Fruit fly (Drosophila melanogaster) whole organism, embryonic: ENCODE measurements around the gene her.

ENCODE experiments used
- Atf-2 ChIP-seq: fragments of 200-800 bp; sonication (Bioruptor generic); optimal IDR thresholded peaks from 2 replicates; lab custom pipeline; 2016; ENCODE audit warnings: missing biosample characterization, missing genetic modification characterization
- Awh ChIP-seq: fragments of 200-800 bp; sonication (Bioruptor generic); IDR thresholded peaks from 2 replicates; pipeline ENCODE4, ENCODE4 v1.3.6; 2022; ENCODE audit warnings: missing biosample characterization, missing genetic modification characterization
- B-H1 ChIP-seq: fragments of 200-800 bp; sonication (Bioruptor generic); IDR thresholded peaks from 3 replicates; pipeline ENCODE4 v1.3.6; 2022; ENCODE audit warnings: missing biosample characterization, missing genetic modification characterization
- Bteb2 ChIP-seq: fragments of 200-800 bp; sonication (Bioruptor generic); optimal IDR thresholded peaks from 2 replicates; lab custom pipeline; 2016; ENCODE audit warnings: missing biosample characterization, missing genetic modification characterization
- C15 ChIP-seq: fragments of 200-800 bp; sonication (Bioruptor generic); IDR thresholded peaks from 3 replicates; pipeline ENCODE4 v1.3.6; 2022; ENCODE audit warnings: missing biosample characterization, missing genetic modification characterization
- CG10462 ChIP-seq: fragments of 200-800 bp; sonication (Bioruptor generic); optimal IDR thresholded peaks from 2 replicates; lab custom pipeline; 2016; ENCODE audit warnings: missing biosample characterization, missing genetic modification characterization
- CG11456 ChIP-seq: fragments of 200-800 bp; sonication (Bioruptor generic); IDR thresholded peaks from 3 replicates; pipeline ENCODE4 v1.3.6; 2022; ENCODE audit warnings: missing biosample characterization, missing genetic modification characterization
- CG12104 ChIP-seq: fragments of 200-800 bp; sonication (Bioruptor generic); optimal IDR thresholded peaks from 3 replicates; lab custom pipeline; 2016; ENCODE audit warnings: missing biosample characterization, missing genetic modification characterization
- CG12299 ChIP-seq: fragments of 200-800 bp; sonication (Bioruptor generic); optimal IDR thresholded peaks from 2 replicates; lab custom pipeline; 2018; ENCODE audit warnings: missing biosample characterization, mild to moderate bottlenecking, missing genetic modification characterization
- CG13894 ChIP-seq: fragments of 200-800 bp; sonication (Bioruptor generic); optimal IDR thresholded peaks from 3 replicates; lab custom pipeline; 2018; ENCODE audit warnings: missing biosample characterization, mild to moderate bottlenecking, missing genetic modification characterization, moderate library complexity
- CG14441 ChIP-seq: fragments of 200-800 bp; sonication (Bioruptor generic); IDR thresholded peaks from 2 replicates; pipeline ENCODE4 v1.3.6; 2022; ENCODE audit warnings: missing biosample characterization, missing genetic modification characterization
- CG14860 ChIP-seq: fragments of 200-800 bp; sonication (Bioruptor generic); IDR thresholded peaks from 3 replicates; pipeline ENCODE4 v1.3.6; 2022; ENCODE audit warnings: missing biosample characterization, missing genetic modification characterization; ENCODE audit not compliant: partially characterized antibody
- CG15073 ChIP-seq: fragments of 200-800 bp; sonication (Bioruptor generic); optimal IDR thresholded peaks from 2 replicates; lab custom pipeline; 2016; ENCODE audit warnings: missing biosample characterization, missing genetic modification characterization
- CG2889 ChIP-seq: fragments of 200-800 bp; sonication (Bioruptor generic); IDR thresholded peaks from 3 replicates; pipeline ENCODE4 v1.3.6; 2022; ENCODE audit warnings: missing biosample characterization, missing genetic modification characterization
- CG30403 ChIP-seq: fragments of 200-800 bp; sonication (Bioruptor generic); optimal IDR thresholded peaks from 3 replicates; lab custom pipeline; 2016; ENCODE audit warnings: missing biosample characterization, missing genetic modification characterization
- CG32532 ChIP-seq: fragments of 200-800 bp; sonication (Bioruptor generic); IDR thresholded peaks from 2 replicates; pipeline ENCODE4 v1.3.6; 2022; ENCODE audit warnings: missing biosample characterization, missing genetic modification characterization
- CG32772 ChIP-seq: fragments of 200-800 bp; sonication (Bioruptor generic); IDR thresholded peaks from 2 replicates; pipeline ENCODE4 v1.3.6; 2022; ENCODE audit warnings: missing biosample characterization, missing genetic modification characterization
- CG4404 ChIP-seq: fragments of 200-800 bp; sonication (Bioruptor generic); IDR thresholded peaks from 2 replicates; pipeline ENCODE4 v1.3.6; 2022; ENCODE audit warnings: missing biosample characterization, missing genetic modification characterization
- CG4617 ChIP-seq: fragments of 200-800 bp; sonication (Bioruptor generic); optimal IDR thresholded peaks from 3 replicates; lab custom pipeline; 2016; ENCODE audit warnings: missing biosample characterization, missing genetic modification characterization, borderline replicate concordance
- CG8765 ChIP-seq: fragments of 200-800 bp; sonication (Bioruptor generic); IDR thresholded peaks from 2 replicates; pipeline ENCODE4 v1.3.6; 2022; ENCODE audit warnings: missing biosample characterization, missing genetic modification characterization
- Camta ChIP-seq: fragments of 200-800 bp; sonication (Bioruptor generic); optimal IDR thresholded peaks from 2 replicates; lab custom pipeline; 2016; ENCODE audit warnings: missing biosample characterization, missing genetic modification characterization
- Deaf1 ChIP-seq: fragments of 200-800 bp; optimal IDR thresholded peaks from 3 replicates; lab custom pipeline; 2019; ENCODE audit warnings: missing biosample characterization, mild to moderate bottlenecking, missing genetic modification characterization, moderate library complexity
- Hey ChIP-seq: fragments of 200-800 bp; sonication (Bioruptor generic); optimal IDR thresholded peaks from 3 replicates; lab custom pipeline; 2018; ENCODE audit warnings: missing biosample characterization, mild to moderate bottlenecking, missing genetic modification characterization
- Hmr ChIP-seq: fragments of 200-800 bp; sonication (Bioruptor generic); optimal IDR thresholded peaks from 3 replicates; lab custom pipeline; 2017; ENCODE audit warnings: mild to moderate bottlenecking, missing biosample characterization, missing genetic modification reagents, missing genetic modification characterization
- Kr ChIP-seq: fragments of 200-800 bp; sonication (Bioruptor generic); optimal IDR thresholded peaks from 2 replicates; lab custom pipeline; 2017; ENCODE audit warnings: missing biosample characterization, mild to moderate bottlenecking, missing genetic modification characterization
- Lhr ChIP-seq: fragments of 200-800 bp; sonication (Bioruptor generic); optimal IDR thresholded peaks from 3 replicates; lab custom pipeline; 2017; ENCODE audit warnings: mild to moderate bottlenecking, missing biosample characterization, missing genetic modification reagents, missing genetic modification characterization
- Mad ChIP-seq: fragments of 200-800 bp; sonication (Bioruptor generic); optimal IDR thresholded peaks from 2 replicates; lab custom pipeline; 2016; ENCODE audit warnings: missing biosample characterization, missing genetic modification characterization
- Oaz ChIP-seq: fragments of 200-800 bp; sonication (Bioruptor generic); IDR thresholded peaks from 2 replicates; pipeline ENCODE4 v1.3.6; 2022; ENCODE audit warnings: missing biosample characterization, missing genetic modification characterization
- Rx ChIP-seq: fragments of 200-800 bp; sonication (Bioruptor generic); IDR thresholded peaks from 2 replicates; pipeline ENCODE4 v1.3.6; 2022; ENCODE audit warnings: missing biosample characterization, missing genetic modification characterization
- Sry-β ChIP-seq: fragments of 200-800 bp; sonication (Bioruptor generic); optimal IDR thresholded peaks from 2 replicates; lab custom pipeline; 2018; ENCODE audit warnings: missing biosample characterization, mild to moderate bottlenecking, missing genetic modification characterization, moderate library complexity
- Stat92E ChIP-seq, 3 experiments: fragments of >200 bp in 2 of 3; fragments of 200-800 bp in 1 of 3; sonication (Bioruptor generic) in 1 of 3; optimal IDR thresholded peaks; 2 replicates each; lab custom pipeline; 2017 to 2019; ENCODE audit warnings: missing biosample characterization in 3 of 3, missing genetic modification characterization in 3 of 3, mild to moderate bottlenecking in 1 of 3, moderate library complexity in 1 of 3
- abd-A ChIP-seq: fragments of 200-800 bp; sonication (Bioruptor generic); optimal IDR thresholded peaks from 3 replicates; lab custom pipeline; 2019; ENCODE audit warnings: missing biosample characterization, mild to moderate bottlenecking, missing genetic modification characterization, moderate library complexity
- amos ChIP-seq: fragments of 200-800 bp; sonication (Bioruptor generic); IDR thresholded peaks from 2 replicates; pipeline ENCODE4 v1.3.6; 2022; ENCODE audit warnings: missing biosample characterization, missing genetic modification characterization; ENCODE audit not compliant: partially characterized antibody
- ase ChIP-seq: fragments of 200-800 bp; sonication (Bioruptor generic); IDR thresholded peaks from 3 replicates; pipeline ENCODE4 v1.3.6; 2022; ENCODE audit warnings: missing biosample characterization, missing genetic modification characterization
- ato ChIP-seq: fragments of 200-800 bp; sonication (Bioruptor generic); IDR thresholded peaks from 2 replicates; pipeline ENCODE4 v1.3.6; 2022; ENCODE audit warnings: missing biosample characterization, missing genetic modification characterization; ENCODE audit not compliant: partially characterized antibody
- br ChIP-seq: fragments of >200 bp; optimal IDR thresholded peaks from 2 replicates; lab custom pipeline; 2017
- dm ChIP-seq: fragments of 200-800 bp; sonication (Bioruptor generic); optimal IDR thresholded peaks from 3 replicates; lab custom pipeline; 2016; ENCODE audit warnings: missing biosample characterization, missing genetic modification characterization
- emc ChIP-seq: fragments of 200-800 bp; sonication (Bioruptor generic); optimal IDR thresholded peaks from 2 replicates; lab custom pipeline; 2016; ENCODE audit warnings: missing biosample characterization, missing genetic modification characterization
- eyg ChIP-seq: fragments of 200-800 bp; sonication (Bioruptor generic); optimal IDR thresholded peaks from 3 replicates; lab custom pipeline; 2016; ENCODE audit warnings: missing biosample characterization, missing genetic modification characterization
- gcm ChIP-seq: fragments of 200-800 bp; sonication (Bioruptor generic); optimal IDR thresholded peaks from 2 replicates; lab custom pipeline; 2019; ENCODE audit warnings: missing biosample characterization, mild to moderate bottlenecking, missing genetic modification characterization, moderate library complexity
- kah ChIP-seq: fragments of 200-800 bp; sonication (Bioruptor generic); optimal IDR thresholded peaks from 2 replicates; lab custom pipeline; 2018; ENCODE audit warnings: missing biosample characterization, mild to moderate bottlenecking, missing genetic modification characterization
- klu ChIP-seq: fragments of 200-800 bp; sonication (Bioruptor generic); IDR thresholded peaks from 2 replicates; pipeline ENCODE4 v1.3.6; 2022; ENCODE audit warnings: missing biosample characterization, missing genetic modification characterization
- mirr ChIP-seq: fragments of 200-800 bp; sonication (Bioruptor generic); optimal IDR thresholded peaks from 3 replicates; lab custom pipeline; 2018; ENCODE audit warnings: missing biosample characterization, mild to moderate bottlenecking, missing genetic modification characterization
- nerfin-2 ChIP-seq: fragments of 200-800 bp; sonication (Bioruptor generic); IDR thresholded peaks from 2 replicates; pipeline ENCODE4 v1.3.6; 2022; ENCODE audit warnings: missing biosample characterization, missing genetic modification characterization; ENCODE audit not compliant: partially characterized antibody
- nom ChIP-seq: fragments of 200-800 bp; sonication (Bioruptor generic); optimal IDR thresholded peaks from 2 replicates; lab custom pipeline; 2017; ENCODE audit warnings: missing biosample characterization, missing genetic modification characterization, mild to moderate bottlenecking, moderate library complexity, missing genetic modification reagents
- phol ChIP-seq: fragments of 200-800 bp; sonication (Bioruptor generic); optimal IDR thresholded peaks from 3 replicates; lab custom pipeline; 2018; ENCODE audit warnings: missing biosample characterization, mild to moderate bottlenecking, missing genetic modification characterization, moderate library complexity
- psq ChIP-seq: fragments of 200-800 bp; sonication (Bioruptor generic); optimal IDR thresholded peaks from 2 replicates; lab custom pipeline; 2017; ENCODE audit warnings: missing biosample characterization, missing genetic modification characterization
- tx ChIP-seq: fragments of 200-800 bp; sonication (Bioruptor generic); optimal IDR thresholded peaks from 2 replicates; lab custom pipeline; 2016; ENCODE audit warnings: missing biosample characterization, missing genetic modification characterization
- vfl ChIP-seq: fragments of 200-800 bp; sonication (Bioruptor generic); optimal IDR thresholded peaks from 2 replicates; lab custom pipeline; 2016; ENCODE audit warnings: missing biosample characterization, missing genetic modification characterization
- zf30C ChIP-seq: fragments of 200-800 bp; sonication (Bioruptor generic); optimal IDR thresholded peaks from 3 replicates; lab custom pipeline; 2018; ENCODE audit warnings: missing biosample characterization, mild to moderate bottlenecking, missing genetic modification characterization

The her gene

DNA sequence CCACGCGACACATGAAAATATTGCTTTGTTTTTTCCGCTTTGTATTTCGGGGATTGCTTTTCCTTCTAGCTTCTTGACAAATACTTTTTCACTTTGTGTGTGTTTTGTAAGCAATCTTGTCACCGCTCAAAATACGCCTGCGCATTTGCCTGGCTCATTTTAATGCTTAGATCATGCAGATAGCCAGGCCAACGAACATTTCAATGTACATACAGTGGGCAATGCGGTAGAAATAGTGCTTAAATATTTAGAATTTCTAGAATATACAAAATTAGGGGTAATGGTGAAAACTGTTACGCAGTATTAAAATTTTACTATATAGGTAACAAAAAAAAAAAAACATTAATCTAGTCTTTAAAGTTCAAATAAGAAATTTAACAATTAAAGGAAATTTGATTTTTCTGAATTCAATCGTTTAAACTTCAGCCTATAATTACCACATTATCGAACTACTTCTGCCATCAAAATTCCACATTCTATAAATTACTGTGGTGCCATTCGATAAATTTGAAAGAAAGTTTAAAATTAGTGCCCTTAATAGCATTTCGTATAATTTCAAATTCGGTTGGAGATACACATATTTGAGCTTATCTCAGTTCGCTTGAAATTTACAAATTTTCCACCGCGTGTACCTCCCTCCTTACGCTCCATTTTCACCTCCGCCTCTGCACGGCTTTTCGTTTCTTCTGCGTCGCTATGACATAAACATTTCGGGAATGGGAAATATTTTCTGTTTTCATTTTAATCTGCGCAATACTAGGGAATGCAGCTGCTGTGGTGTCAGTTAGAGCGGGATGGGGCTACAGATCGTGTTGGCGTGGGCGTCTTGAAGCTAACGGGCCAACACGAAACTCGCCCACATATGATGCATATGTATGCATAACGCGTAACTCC is 30.1 kb downstream of the her start (continued):
- TF ChIP-seq CG30403, result peak; percentile 24
- no peak for TF ChIP-seq tx
- no peak for TF ChIP-seq amos (GFP tag; lab: Robert Waterston, UW)
- TF ChIP-seq CG13894 (tag; lab: Kevin White, UChicago), result no peak
- TF ChIP-seq emc (GFP tag; lab: Kevin White, UChicago), result no peak
- no peak for TF ChIP-seq nom (GFP tag; lab: Kevin White, UChicago)
- no peak for TF ChIP-seq CG32532 (GFP tag; lab: Robert Waterston, UW)
- no peak for TF ChIP-seq C15 (GFP tag; lab: Robert Waterston, UW)
- no peak for TF ChIP-seq CG14441 (GFP tag; lab: Robert Waterston, UW)
- TF ChIP-seq kah (GFP tag; lab: Kevin White, UChicago), result no peak
- no peak; the same call in 2 of the 3 replicates for TF ChIP-seq CG11456
- no peak for TF ChIP-seq Lhr
- TF ChIP-seq Deaf1, result no peak
- TF ChIP-seq CG15073 (GFP tag; lab: Kevin White, UChicago), result no peak
- no peak for TF ChIP-seq Oaz (GFP tag; lab: Robert Waterston, UW)
- TF ChIP-seq Atf-2, result peak; percentile 2
- no peak for TF ChIP-seq B-H1 (GFP tag; lab: Robert Waterston, UW)
- no peak for TF ChIP-seq klu
- no peak for TF ChIP-seq CG14860
- TF ChIP-seq mirr (GFP tag; lab: Kevin White, UChicago), result no peak
- no peak for TF ChIP-seq Bteb2 (GFP tag; lab: Kevin White, UChicago)
- no peak for TF ChIP-seq CG10462 (GFP tag; lab: Kevin White, UChicago)
- no peak for TF ChIP-seq vfl
- no peak for TF ChIP-seq CG8765 (GFP tag; lab: Robert Waterston, UW)
- no peak for TF ChIP-seq Hey (tag; lab: Kevin White, UChicago)
- no peak for TF ChIP-seq Mad
- no peak for TF ChIP-seq abd-A (tag; lab: Kevin White, UChicago)
- TF ChIP-seq Hmr (GFP tag; lab: Kevin White, UChicago), result peak; percentile 2
- no peak for TF ChIP-seq phol (tag; lab: Kevin White, UChicago)
- no peak for TF ChIP-seq CG12299
- TF ChIP-seq Sry-β (GFP tag; lab: Kevin White, UChicago), result no peak
- TF ChIP-seq ase (GFP tag; lab: Robert Waterston, UW), result no peak
- TF ChIP-seq CG4404 (GFP tag; lab: Robert Waterston, UW), result no peak
- no peak for TF ChIP-seq br (lab: Kevin White, UChicago)
- TF ChIP-seq ato, result no peak
- TF ChIP-seq eyg (GFP tag; lab: Kevin White, UChicago), result no peak
- TF ChIP-seq Camta (GFP tag; lab: Kevin White, UChicago), result peak; percentile 7
- peak; percentile 2 for TF ChIP-seq gcm (GFP tag; lab: Kevin White, UChicago)
- no peak for TF ChIP-seq Rx (GFP tag; lab: Robert Waterston, UW)
- TF ChIP-seq CG4617, result no peak
- TF ChIP-seq Awh (GFP tag; lab: Robert Waterston, UW), result no peak
- TF ChIP-seq CG32772 (GFP tag; lab: Robert Waterston, UW), result no peak
- no peak for TF ChIP-seq zf30C (GFP tag; lab: Kevin White, UChicago)
- TF ChIP-seq CG2889 (GFP tag; lab: Robert Waterston, UW), result no peak
- TF ChIP-seq psq, result no peak
- no peak for TF ChIP-seq Kr (GFP tag; lab: Kevin White, UChicago)
- TF ChIP-seq nerfin-2, result no peak
- TF ChIP-seq Stat92E (GFP tag; optimal IDR thresholded peaks at IDR 0.05; lab: Kevin White, UChicago), result peak in 1 of 3 experiments; percentile 1
- TF ChIP-seq dm, result no peak
- TF ChIP-seq CG12104 (GFP tag; lab: Kevin White, UChicago), result no peak
